Worm (Caenorhabditis elegans): ENCODE measurements around the gene ZK616.61.

ZK616.61 gene

DNA sequence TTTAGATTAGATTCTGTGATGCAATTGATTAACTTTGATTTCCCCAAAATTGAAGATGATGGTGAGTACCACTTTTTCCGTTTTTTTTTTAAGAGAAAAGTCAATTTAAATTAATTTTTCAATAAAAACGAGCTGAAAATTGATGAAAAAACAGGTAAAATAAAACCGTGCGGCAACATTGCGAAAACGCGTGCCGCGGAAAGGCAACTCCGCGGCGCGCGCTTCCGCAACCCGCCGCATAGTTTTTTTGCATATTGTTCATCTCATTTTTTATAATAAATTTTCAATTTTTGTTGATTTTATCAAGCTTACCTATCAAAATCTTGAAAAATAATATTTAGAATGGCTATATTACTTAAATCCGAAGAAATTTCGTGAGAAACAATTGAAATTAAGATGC, 34.5 kb upstream of the ZK616.61 start:
- TF ChIP-seq D2030.7 (GFP tag; IDR thresholded peaks at IDR 0.05) (no peak), snpc-4 (GFP tag; optimal IDR thresholded peaks at IDR 0.05) (no peak), snpc-4 (tag; optimal IDR thresholded peaks at IDR 0.05) (peak in 2 of 4 experiments; percentile 65 to 78), ceh-100 (GFP tag; IDR thresholded peaks at IDR 0.05) (0 out of 2 replicates have a peak, but pooled peaks have one; percentile 26), B0336.3 (GFP tag; IDR thresholded peaks at IDR 0.05) (no peak), rpc-1 (optimal IDR thresholded peaks at IDR 0.05) (peak; percentile 14), rpc-1 (tag; optimal IDR thresholded peaks at IDR 0.05) (no peak), F37B4.10 (GFP tag; IDR thresholded peaks at IDR 0.05) (no peak), lsl-1 (GFP tag; optimal IDR thresholded peaks at IDR 0.05) (peak; percentile 9), cebp-1 (GFP tag; IDR thresholded peaks at IDR 0.05) (no peak), cebp-1 (tag; optimal IDR thresholded peaks at IDR 0.05) (peak; percentile 6), dpff-1 (tag; optimal IDR thresholded peaks at IDR 0.05) (no peak), snpc-1.3 (tag; optimal IDR thresholded peaks at IDR 0.05; ENCODE audit: insufficient read depth) (peak; percentile 18), K12H6.12 (tag; optimal IDR thresholded peaks at IDR 0.05) (no peak), F10E7.11 (tag; optimal IDR thresholded peaks at IDR 0.05) (no peak), ZK185.1 (tag; optimal IDR thresholded peaks at IDR 0.05; ENCODE audit: poor library complexity, severe bottlenecking) (no peak), efl-1 (GFP tag; optimal IDR thresholded peaks at IDR 0.05) (peak; percentile 12), ccch-3 (GFP tag; optimal IDR thresholded peaks at IDR 0.05) (no peak)

DNA sequence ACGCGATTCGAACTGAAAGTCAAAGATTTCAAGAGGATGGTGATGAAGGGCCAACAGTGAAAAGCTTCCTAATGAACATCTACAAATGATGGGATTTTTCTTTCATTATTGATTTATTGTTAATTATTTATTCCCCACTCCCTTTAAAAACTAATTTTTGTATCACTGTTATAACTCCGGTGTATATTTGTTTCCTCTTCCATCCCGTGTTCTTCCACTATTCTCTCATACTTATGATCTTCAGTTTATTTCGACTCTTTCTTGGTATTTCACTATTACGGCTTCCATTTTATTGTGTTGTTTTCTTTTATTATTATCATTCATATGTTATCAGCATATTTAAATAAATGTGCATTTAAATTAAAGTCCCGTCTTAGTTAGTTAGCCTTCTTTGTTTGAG, 31.1 kb upstream of the ZK616.61 start:
- TF ChIP-seq ZK185.1 (tag; optimal IDR thresholded peaks at IDR 0.05; ENCODE audit: poor library complexity, severe bottlenecking): peak; percentile 24
- TF ChIP-seq C06A6.2 (GFP tag; conservative IDR thresholded peaks at IDR 0.05): 0 out of 2 replicates have a peak, but pooled peaks have one; percentile 6
- no peak for TF ChIP-seq madf-8 (GFP tag; conservative IDR thresholded peaks at IDR 0.05)
- no peak for TF ChIP-seq lsl-1 (GFP tag; optimal IDR thresholded peaks at IDR 0.05)
- TF ChIP-seq madf-10 (tag; optimal IDR thresholded peaks at IDR 0.05): no peak
- TF ChIP-seq lag-1 (GFP tag; IDR thresholded peaks at IDR 0.05): no peak
- TF ChIP-seq F23B12.7 (tag; optimal IDR thresholded peaks at IDR 0.05; ENCODE audit: insufficient read depth): peak; percentile 47
- no peak for TF ChIP-seq egrh-3 (GFP tag; IDR thresholded peaks at IDR 0.05)
- TF ChIP-seq dox-1 (GFP tag; IDR thresholded peaks at IDR 0.05): no peak
- TF ChIP-seq mxl-1 (tag; optimal IDR thresholded peaks at IDR 0.05): no peak
- peak; percentile 34 for TF ChIP-seq snpc-1.3 (tag; optimal IDR thresholded peaks at IDR 0.05; ENCODE audit: insufficient read depth)
- no peak for TF ChIP-seq zim-3 (tag; optimal IDR thresholded peaks at IDR 0.05)
- TF ChIP-seq B0336.3 (GFP tag; IDR thresholded peaks at IDR 0.05): no peak
- TF ChIP-seq nhr-80 (tag; optimal IDR thresholded peaks at IDR 0.05): peak; percentile 66
- TF ChIP-seq nhr-90 (tag; optimal IDR thresholded peaks at IDR 0.05): peak; percentile 44

DNA sequence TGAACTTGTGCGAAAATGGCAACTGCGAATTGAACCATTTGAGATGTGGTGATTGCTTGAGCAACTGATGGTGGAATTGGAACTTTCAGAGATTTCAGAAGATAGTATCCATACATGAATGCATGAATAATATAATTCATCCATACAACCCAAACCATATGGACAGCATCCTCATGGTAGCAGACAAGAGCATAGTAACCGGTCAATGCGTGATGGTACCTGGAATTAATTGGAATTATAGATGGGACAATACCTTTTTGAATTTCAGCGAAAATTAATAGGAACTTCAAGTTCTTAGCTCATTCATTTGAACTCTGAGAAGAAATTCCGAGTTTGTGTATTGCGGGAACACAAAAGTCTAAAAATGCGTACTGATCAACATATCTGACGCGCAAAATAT, 30.5 kb upstream of the ZK616.61 start:
- TF ChIP-seq F52B5.7 (tag; optimal IDR thresholded peaks at IDR 0.05): peak; percentile 51
- TF ChIP-seq cebp-2 (GFP tag; IDR thresholded peaks at IDR 0.05): 0 out of 2 replicates have a peak, but pooled peaks have one; percentile 4
- no peak for TF ChIP-seq nfyb-1 (GFP tag; IDR thresholded peaks at IDR 0.05)
- no peak for TF ChIP-seq Y53F4B.3 (GFP tag; IDR thresholded peaks at IDR 0.05)
- TF ChIP-seq xnd-1 (tag; optimal IDR thresholded peaks at IDR 0.05): no peak
- no peak for TF ChIP-seq cebp-1 (GFP tag; IDR thresholded peaks at IDR 0.05)
- no peak for TF ChIP-seq cebp-1 (tag; optimal IDR thresholded peaks at IDR 0.05)
- 0 out of 2 replicates have a peak, but pooled peaks have one; percentile 9 for TF ChIP-seq Y53G8AR.9 (GFP tag; conservative IDR thresholded peaks at IDR 0.05)
- TF ChIP-seq Y56A3A.18 (GFP tag; IDR thresholded peaks at IDR 0.05): 0 out of 2 replicates have a peak, but pooled peaks have one; percentile 7
- no peak for TF ChIP-seq hlh-12 (tag; optimal IDR thresholded peaks at IDR 0.05)
- TF ChIP-seq zim-3 (tag; optimal IDR thresholded peaks at IDR 0.05): peak; percentile 35
